Fruit fly (Drosophila melanogaster) S2 (cell line): Measurements from ENCODE around the gene m.

Source experiments
- CG8478 ChIP-seq: fragments of >200 bp; optimal IDR thresholded peaks from 2 replicates; lab custom pipeline; 2018
- CTCF ChIP-seq, 2 experiments: fragments of >200 bp; optimal IDR thresholded peaks; 2 replicates each; lab custom pipeline; 2018

- no peak for TF ChIP-seq CTCF (optimal IDR thresholded peaks at IDR 0.05; lab: Kevin White, UChicago)
- TF ChIP-seq CG8478, result no peak
Observed at dm6 chrX:11818047-11818766, 64.1 kb downstream of the m start.
